Worm (Caenorhabditis elegans): ENCODE measurements around the gene F09C8.2.

The F09C8.2 gene

DNA sequence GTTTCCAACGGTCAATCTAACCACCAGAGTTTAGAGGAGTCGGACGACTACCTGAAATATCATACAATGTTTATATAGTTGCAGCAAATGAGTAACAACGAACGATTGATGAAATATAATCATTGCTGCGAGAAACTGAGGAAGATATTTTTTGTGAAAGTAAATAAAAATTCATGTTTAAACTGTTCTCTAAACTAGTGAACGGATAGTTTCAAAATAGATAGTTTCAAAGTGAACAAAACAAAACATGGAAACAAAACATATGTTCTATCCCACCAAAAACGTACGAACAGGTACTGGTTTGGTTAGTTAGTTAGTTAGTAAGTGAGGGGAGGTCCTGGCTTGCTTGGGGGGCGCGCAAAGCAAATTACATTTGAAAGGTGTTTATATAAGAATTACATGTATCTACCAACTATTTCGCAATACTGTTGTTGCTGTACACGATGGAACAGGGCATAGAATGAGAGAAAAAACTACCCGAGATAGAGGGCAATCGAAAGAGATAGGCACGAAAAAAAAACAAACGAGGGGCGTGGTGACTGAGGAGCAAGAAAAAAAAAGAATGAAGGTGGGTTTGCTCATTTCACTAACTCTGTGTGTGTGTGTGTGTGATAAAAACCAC is at the start of gene F09C8.2:
Gene F09C8.2 (minus strand): TSS at position 51 of the 622 bp plus-strand sequence.
- TF ChIP-seq mxl-1 (tag; optimal IDR thresholded peaks at IDR 0.05): no peak
- peak; percentile 88 for TF ChIP-seq cebp-1 (GFP tag; IDR thresholded peaks at IDR 0.05)
- peak; percentile 96 for TF ChIP-seq cebp-1 (tag; optimal IDR thresholded peaks at IDR 0.05)

DNA sequence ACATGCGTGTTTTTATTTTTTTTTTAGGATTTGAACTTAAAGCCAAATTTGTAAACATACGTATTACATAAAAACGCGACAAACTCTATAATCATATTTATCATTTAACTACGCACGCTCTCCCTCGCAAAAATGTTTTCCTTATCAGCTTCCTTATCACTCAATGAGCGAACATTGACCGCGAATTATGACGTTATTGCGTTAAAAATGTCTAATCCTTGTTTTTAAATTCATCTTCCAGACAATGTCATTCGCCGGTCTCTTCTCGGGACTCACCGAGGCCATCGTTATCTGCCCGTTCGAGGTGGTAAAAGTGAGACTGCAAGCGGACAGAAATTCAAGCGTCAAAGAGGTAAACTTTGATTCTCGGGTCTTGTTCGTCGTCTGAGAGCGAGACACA is 45.8 kb upstream of the F09C8.2 start:
- TF ChIP-seq F57A8.1 (GFP tag; optimal IDR thresholded peaks at IDR 0.05) (no peak), snpc-4 (GFP tag; optimal IDR thresholded peaks at IDR 0.05) (no peak), snpc-4 (tag; optimal IDR thresholded peaks at IDR 0.05) (peak in 2 of 4 experiments; percentile 21 to 42), ets-4 (GFP tag; optimal IDR thresholded peaks at IDR 0.05) (peak; percentile 71), lin-40 (tag; optimal IDR thresholded peaks at IDR 0.05) (peak; percentile 60), B0336.3 (GFP tag; IDR thresholded peaks at IDR 0.05) (peak; percentile 35; the same call in 1 of the 2 replicates), ztf-28 (GFP tag; IDR thresholded peaks at IDR 0.05) (no peak), egrh-3 (GFP tag; IDR thresholded peaks at IDR 0.05) (no peak), atf-7 (tag; optimal IDR thresholded peaks at IDR 0.05) (peak; percentile 91), rec-8 (tag; optimal IDR thresholded peaks at IDR 0.05) (no peak), ceh-100 (GFP tag; IDR thresholded peaks at IDR 0.05) (no peak), ztf-22 (GFP tag; optimal IDR thresholded peaks at IDR 0.05) (peak; percentile 82), F39B2.1 (GFP tag; IDR thresholded peaks at IDR 0.05) (no peak), nhr-80 (tag; optimal IDR thresholded peaks at IDR 0.05) (peak; percentile 98), snpc-1.3 (tag; optimal IDR thresholded peaks at IDR 0.05; ENCODE audit: insufficient read depth) (no peak), mel-28 (tag; optimal IDR thresholded peaks at IDR 0.05; ENCODE audit: borderline replicate concordance) (no peak), F23B12.7 (tag; optimal IDR thresholded peaks at IDR 0.05; ENCODE audit: insufficient read depth) (no peak), C17E4.6 (GFP tag; IDR thresholded peaks at IDR 0.05) (no peak), lin-35 (GFP tag; optimal IDR thresholded peaks at IDR 0.05) (no peak), chd-7 (tag; optimal IDR thresholded peaks at IDR 0.05) (peak; percentile 9), ZK185.1 (tag; optimal IDR thresholded peaks at IDR 0.05; ENCODE audit: poor library complexity, severe bottlenecking) (peak; percentile 20), let-607 (tag; optimal IDR thresholded peaks at IDR 0.05) (peak; percentile 18 to 59), ccch-3 (GFP tag; optimal IDR thresholded peaks at IDR 0.05) (no peak), madf-3 (GFP tag; IDR thresholded peaks at IDR 0.05) (no peak), gei-17 (GFP tag; optimal IDR thresholded peaks at IDR 0.05) (no peak), madf-10 (tag; optimal IDR thresholded peaks at IDR 0.05) (peak; percentile 60), nhr-90 (tag; optimal IDR thresholded peaks at IDR 0.05) (peak; percentile 57), pha-4 (tag; optimal IDR thresholded peaks at IDR 0.05) (peak; percentile 25)

DNA sequence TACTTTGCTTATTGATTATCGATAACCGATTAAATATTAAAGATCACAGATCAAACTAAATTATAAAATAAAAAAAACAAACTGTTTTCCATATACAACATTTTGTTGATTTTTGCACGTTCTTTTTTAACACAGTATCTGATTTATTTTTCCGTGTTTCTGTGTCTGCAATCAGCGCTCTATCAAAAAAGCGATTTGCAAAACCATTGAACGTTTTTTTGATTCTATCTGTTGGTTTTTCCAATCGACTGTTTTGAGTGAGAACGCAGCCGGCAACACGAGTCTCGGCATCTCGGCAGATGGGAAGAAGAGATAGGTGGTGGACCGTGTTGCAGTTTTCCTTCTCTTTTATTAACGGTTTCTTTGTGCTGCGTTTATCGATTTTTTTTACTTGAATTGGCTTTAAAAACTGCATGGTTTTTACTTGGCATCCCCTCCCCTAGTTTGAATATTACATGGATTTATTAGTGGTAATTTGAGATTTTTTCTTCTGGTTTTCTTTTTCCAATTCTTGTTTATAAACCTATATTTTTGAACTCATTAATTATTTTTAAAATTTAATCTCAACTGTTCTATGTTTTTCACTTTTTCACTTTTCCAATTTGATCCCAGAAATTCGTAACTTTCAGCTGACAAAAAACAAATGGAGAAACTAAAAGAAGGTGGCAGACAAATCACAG is 42.5 kb upstream of the F09C8.2 start, which contains the start of gene slc-25A21:
Gene slc-25A21 (plus strand): TSS at position 630 of the 680 bp plus-strand sequence.
- no peak for TF ChIP-seq nhr-27 (tag; optimal IDR thresholded peaks at IDR 0.05)
- no peak for TF ChIP-seq nhr-80 (tag; optimal IDR thresholded peaks at IDR 0.05)

DNA sequence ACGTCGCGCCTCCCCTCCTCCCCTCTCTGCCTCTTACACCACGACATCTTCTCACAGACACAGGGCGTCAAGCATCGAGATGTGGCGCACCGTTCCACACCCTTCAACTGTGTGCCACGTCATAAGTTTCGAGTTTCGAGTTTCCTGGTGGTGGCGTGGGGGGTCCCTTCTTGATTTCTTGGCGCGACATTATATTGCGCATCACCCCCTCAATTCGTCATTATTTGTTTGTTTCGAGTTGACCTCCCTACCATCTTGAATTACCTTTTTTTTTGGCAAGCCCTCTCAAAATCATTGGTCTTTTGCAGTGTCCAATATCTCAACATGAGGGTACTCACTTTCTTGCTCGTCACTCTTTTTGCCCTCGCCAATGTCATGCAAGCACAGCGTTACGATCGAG is 37.2 kb upstream of the F09C8.2 start, which contains the start of gene nlp-67:
Gene nlp-67 (plus strand): TSS at position 301 of the 400 bp plus-strand sequence.
- TF ChIP-seq zfh-2 (GFP tag; conservative IDR thresholded peaks at IDR 0.05): peak; percentile 24; the same call in 1 of the 2 replicates
- TF ChIP-seq ama-1 (optimal IDR thresholded peaks at IDR 0.05): no peak
- no peak for TF ChIP-seq ama-1 (GFP tag; optimal IDR thresholded peaks at IDR 0.05)

All from whole organism, young adult.